Worm (Caenorhabditis elegans) whole organism, late embryonic: Measurements from ENCODE around the gene trk-1.

Experiments used
- F13H6.1 ChIP-seq: sonication (generic microtip); optimal IDR thresholded peaks from 2 replicates; lab custom pipeline; 2016; ENCODE audit warnings: missing genetic modification characterization, missing compliant biosample characterization
- K09A11.1 ChIP-seq: sonication (generic microtip); optimal IDR thresholded peaks from 2 replicates; lab custom pipeline; 2017; ENCODE audit warnings: antibody characterized with exemption, mild to moderate bottlenecking, missing genetic modification characterization, missing compliant biosample characterization; ENCODE audit not compliant: insufficient read depth
- ama-1 ChIP-seq: fragments of 150-350 bp; optimal IDR thresholded peaks from 2 replicates; lab custom pipeline; 2014
- ceh-14 ChIP-seq: sonication (generic microtip); optimal IDR thresholded peaks from 2 replicates; lab custom pipeline; 2016; ENCODE audit warnings: missing genotype, missing genetic modification characterization, missing compliant biosample characterization
- ceh-31 ChIP-seq: sonication (generic microtip); optimal IDR thresholded peaks from 2 replicates; lab custom pipeline; 2016; ENCODE audit warnings: missing genetic modification characterization, missing compliant biosample characterization
- elt-2 ChIP-seq: sonication (generic microtip); optimal IDR thresholded peaks from 2 replicates; lab custom pipeline; 2016; ENCODE audit warnings: missing genetic modification reagents, missing genetic modification characterization, missing compliant biosample characterization
- hlh-15 ChIP-seq: sonication (generic microtip); optimal IDR thresholded peaks from 2 replicates; lab custom pipeline; 2016; ENCODE audit warnings: missing genetic modification characterization, missing compliant biosample characterization
- lin-11 ChIP-seq: fragments of 200-800 bp; sonication (Bioruptor generic); optimal IDR thresholded peaks from 2 replicates; lab custom pipeline; 2018; ENCODE audit warnings: mild to moderate bottlenecking, missing genetic modification characterization, missing compliant biosample characterization
- pag-3 ChIP-seq: sonication (generic microtip); optimal IDR thresholded peaks from 2 replicates; lab custom pipeline; 2016; ENCODE audit warnings: missing compliant biosample characterization, missing genetic modification characterization, borderline replicate concordance
- pat-9 ChIP-seq: fragments of 200-800 bp; sonication (Bioruptor generic); optimal IDR thresholded peaks from 2 replicates; lab custom pipeline; 2018; ENCODE audit warnings: mild to moderate bottlenecking, missing genetic modification characterization, moderate library complexity, missing compliant biosample characterization
- sox-2 ChIP-seq: fragments of 200-800 bp; sonication (Bioruptor generic); IDR thresholded peaks from 2 replicates; pipeline ENCODE4 v1.3.6; 2022; ENCODE audit warnings: missing genetic modification reagents, missing genetic modification characterization, missing compliant biosample characterization
- tbx-2 ChIP-seq: sonication (generic microtip); optimal IDR thresholded peaks from 2 replicates; lab custom pipeline; 2016; ENCODE audit warnings: missing genetic modification characterization, missing compliant biosample characterization
- ttx-3 ChIP-seq: sonication (generic microtip); optimal IDR thresholded peaks from 2 replicates; lab custom pipeline; 2016; ENCODE audit warnings: missing genetic modification reagents, missing genetic modification characterization, missing compliant biosample characterization

DNA sequence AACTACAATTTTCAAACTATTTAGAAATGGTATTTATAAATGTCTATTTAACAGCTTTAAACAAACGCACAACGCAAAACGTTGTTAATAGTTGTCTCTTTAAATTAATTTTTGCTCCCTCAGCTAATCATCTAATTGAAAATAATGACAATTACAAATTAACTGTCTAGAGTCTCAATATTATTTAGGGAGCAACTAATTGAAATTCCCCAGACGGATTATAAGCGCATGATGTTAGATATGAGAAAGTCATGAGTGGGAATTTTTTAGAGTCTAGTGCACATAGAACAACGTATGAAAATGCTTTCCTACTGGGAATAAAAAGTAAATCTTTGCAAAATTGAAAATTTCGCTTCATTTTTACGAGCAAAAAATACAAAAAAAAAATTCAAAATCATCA is 2.2 kb upstream of the trk-1 start:
- TF ChIP-seq F13H6.1 (tag; lab: Kevin White, UChicago) (no peak), K09A11.1 (tag; lab: Kevin White, UChicago) (no peak), pat-9 (tag; lab: Kevin White, UChicago) (no peak), ttx-3 (tag; lab: Kevin White, UChicago) (no peak), pag-3 (tag; lab: Kevin White, UChicago) (no peak), sox-2 (GFP tag; lab: Robert Waterston, UW) (no peak), ceh-31 (no peak), lin-11 (tag; lab: Kevin White, UChicago) (no peak), elt-2 (tag; lab: Kevin White, UChicago) (no peak), ceh-14 (tag; lab: Kevin White, UChicago) (no peak), tbx-2 (tag; lab: Kevin White, UChicago) (no peak), hlh-15 (tag; lab: Kevin White, UChicago) (no peak), ama-1 (lab: Kevin White, UChicago) (no peak)
